Worm (Caenorhabditis elegans) whole organism, late embryonic: Measurements from ENCODE around the gene ddn-1.
A peak's percentile ranks its signal among the peaks of the same experiment; 100 is the strongest.
"Not testable (repeated sequence)": the region's sequence is repeated elsewhere in the genome, so short reads cannot be mapped to it uniquely, and the experiment has no call there.

Source experiments
- C08G9.2 ChIP-seq: sonication (generic microtip); optimal IDR thresholded peaks from 2 replicates; lab custom pipeline; 2016; ENCODE audit warnings: mild to moderate bottlenecking, missing genetic modification characterization, moderate library complexity, missing compliant biosample characterization
- C38D4.7 ChIP-seq: fragments of 200-800 bp; sonication (Bioruptor generic); optimal IDR thresholded peaks from 2 replicates; lab custom pipeline; 2018; ENCODE audit warnings: mild to moderate bottlenecking, missing genetic modification characterization, moderate library complexity, missing compliant biosample characterization
- K02D7.2 ChIP-seq: sonication (generic microtip); optimal IDR thresholded peaks from 2 replicates; lab custom pipeline; 2017; ENCODE audit warnings: mild to moderate bottlenecking, missing genetic modification characterization, missing compliant biosample characterization
- ceh-14 ChIP-seq: sonication (generic microtip); optimal IDR thresholded peaks from 2 replicates; lab custom pipeline; 2016; ENCODE audit warnings: missing genotype, missing genetic modification characterization, missing compliant biosample characterization
- ceh-2 ChIP-seq: sonication (generic microtip); optimal IDR thresholded peaks from 2 replicates; lab custom pipeline; 2016; ENCODE audit warnings: missing genotype, missing genetic modification characterization, missing compliant biosample characterization
- ceh-22 ChIP-seq: sonication (generic microtip); optimal IDR thresholded peaks from 2 replicates; lab custom pipeline; 2017; ENCODE audit warnings: missing biosample characterization, missing genetic modification characterization
- ceh-24 ChIP-seq: sonication (generic microtip); optimal IDR thresholded peaks from 2 replicates; lab custom pipeline; 2016; ENCODE audit warnings: mild to moderate bottlenecking, missing genetic modification characterization, missing compliant biosample characterization
- ceh-6 ChIP-seq: fragments of 200-800 bp; sonication (Bioruptor generic); optimal IDR thresholded peaks from 2 replicates; lab custom pipeline; 2018; ENCODE audit warnings: mild to moderate bottlenecking, missing genetic modification characterization, missing compliant biosample characterization
- ceh-9 ChIP-seq: sonication (generic microtip); optimal IDR thresholded peaks from 2 replicates; lab custom pipeline; 2016; ENCODE audit warnings: mild to moderate bottlenecking, missing genetic modification characterization, inconsistent platforms, missing compliant biosample characterization
- che-1 ChIP-seq: sonication (generic microtip); optimal IDR thresholded peaks from 2 replicates; lab custom pipeline; 2016; ENCODE audit warnings: mild to moderate bottlenecking, missing genetic modification characterization, missing compliant biosample characterization
- dve-1 ChIP-seq: sonication (generic microtip); optimal IDR thresholded peaks from 2 replicates; lab custom pipeline; 2017; ENCODE audit warnings: antibody characterized with exemption, mild to moderate bottlenecking, missing genetic modification characterization, missing compliant biosample characterization
- elt-4 ChIP-seq: sonication (generic microtip); optimal IDR thresholded peaks from 2 replicates; lab custom pipeline; 2016; ENCODE audit warnings: missing genetic modification characterization, missing compliant biosample characterization
- eyg-1 ChIP-seq: sonication (generic microtip); optimal IDR thresholded peaks from 2 replicates; lab custom pipeline; 2016; ENCODE audit warnings: missing genotype, missing genetic modification characterization, missing compliant biosample characterization
- fax-1 ChIP-seq: sonication (generic microtip); optimal IDR thresholded peaks from 2 replicates; lab custom pipeline; 2016; ENCODE audit warnings: missing genotype, missing genetic modification characterization, missing compliant biosample characterization
- fkh-6 ChIP-seq: sonication (generic microtip); optimal IDR thresholded peaks from 2 replicates; lab custom pipeline; 2016; ENCODE audit warnings: missing genetic modification characterization, missing compliant biosample characterization
- gmeb-2 ChIP-seq: sonication (generic microtip); optimal IDR thresholded peaks from 2 replicates; lab custom pipeline; 2016; ENCODE audit warnings: missing genetic modification characterization, inconsistent platforms, missing compliant biosample characterization
- hlh-30 ChIP-seq: sonication (generic microtip); optimal IDR thresholded peaks from 2 replicates; lab custom pipeline; 2017; ENCODE audit warnings: antibody characterized with exemption, missing genetic modification characterization, missing compliant biosample characterization; ENCODE audit not compliant: insufficient read depth
- hlh-6 ChIP-seq: sonication (generic microtip); optimal IDR thresholded peaks from 2 replicates; lab custom pipeline; 2016; ENCODE audit warnings: missing genotype, missing genetic modification characterization, missing compliant biosample characterization
- lim-6 ChIP-seq: sonication (generic microtip); optimal IDR thresholded peaks from 2 replicates; lab custom pipeline; 2016; ENCODE audit warnings: missing genetic modification characterization, missing compliant biosample characterization
- madf-2 ChIP-seq: sonication (generic microtip); optimal IDR thresholded peaks from 2 replicates; lab custom pipeline; 2017; ENCODE audit warnings: missing genetic modification characterization, missing compliant biosample characterization
- mec-3 ChIP-seq: sonication (generic microtip); optimal IDR thresholded peaks from 2 replicates; lab custom pipeline; 2016; ENCODE audit warnings: borderline replicate concordance, missing genetic modification characterization, missing compliant biosample characterization
- nhr-232 ChIP-seq: sonication (generic microtip); optimal IDR thresholded peaks from 2 replicates; lab custom pipeline; 2016; ENCODE audit warnings: missing genetic modification characterization, missing compliant biosample characterization
- npax-4 ChIP-seq: sonication (generic microtip); optimal IDR thresholded peaks from 2 replicates; lab custom pipeline; 2016; ENCODE audit warnings: missing genetic modification characterization, missing compliant biosample characterization
- odd-2 ChIP-seq: sonication (generic microtip); optimal IDR thresholded peaks from 2 replicates; lab custom pipeline; 2017; ENCODE audit warnings: antibody characterized with exemption, mild to moderate bottlenecking, missing genetic modification characterization, missing compliant biosample characterization
- pat-9 ChIP-seq: fragments of 200-800 bp; sonication (Bioruptor generic); optimal IDR thresholded peaks from 2 replicates; lab custom pipeline; 2018; ENCODE audit warnings: mild to moderate bottlenecking, missing genetic modification characterization, moderate library complexity, missing compliant biosample characterization
- pax-1 ChIP-seq: fragments of 150-350 bp; optimal IDR thresholded peaks from 2 replicates; lab custom pipeline; 2014; ENCODE audit warnings: missing biosample characterization, missing genetic modification characterization
- pha-4 ChIP-seq: fragments of 150-350 bp; optimal IDR thresholded peaks from 2 replicates; lab custom pipeline; 2018; ENCODE audit warnings: missing biosample characterization, missing genetic modification reagents, missing genetic modification characterization
- pqm-1 ChIP-seq: sonication (generic microtip); optimal IDR thresholded peaks from 2 replicates; lab custom pipeline; 2016; ENCODE audit warnings: missing genetic modification characterization, missing compliant biosample characterization
- ref-2 ChIP-seq: sonication (generic microtip); optimal IDR thresholded peaks from 2 replicates; lab custom pipeline; 2016; ENCODE audit warnings: missing genetic modification characterization, missing compliant biosample characterization
- sdc-2 ChIP-seq: sonication (generic microtip); optimal IDR thresholded peaks from 2 replicates; lab custom pipeline; 2016; ENCODE audit warnings: missing genotype, missing genetic modification characterization, missing compliant biosample characterization
- syd-9 ChIP-seq: sonication (generic microtip); optimal IDR thresholded peaks from 2 replicates; lab custom pipeline; 2016; ENCODE audit warnings: mild to moderate bottlenecking, missing genetic modification characterization, moderate library complexity, missing compliant biosample characterization
- tbx-7 ChIP-seq: sonication (generic microtip); optimal IDR thresholded peaks from 2 replicates; lab custom pipeline; 2016; ENCODE audit warnings: missing genotype, missing genetic modification characterization, missing compliant biosample characterization
- ttx-3 ChIP-seq: sonication (generic microtip); optimal IDR thresholded peaks from 2 replicates; lab custom pipeline; 2016; ENCODE audit warnings: missing genetic modification reagents, missing genetic modification characterization, missing compliant biosample characterization
- unc-42 ChIP-seq: sonication (generic microtip); optimal IDR thresholded peaks from 2 replicates; lab custom pipeline; 2016; ENCODE audit warnings: missing genotype, missing genetic modification characterization, missing compliant biosample characterization
- unc-86 ChIP-seq: sonication (generic microtip); optimal IDR thresholded peaks from 2 replicates; lab custom pipeline; 2016; ENCODE audit warnings: missing genetic modification characterization, missing compliant biosample characterization
- ztf-16 ChIP-seq: sonication (generic microtip); optimal IDR thresholded peaks from 2 replicates; lab custom pipeline; 2017; ENCODE audit warnings: missing genetic modification characterization, missing compliant biosample characterization

ddn-1 gene

DNA sequence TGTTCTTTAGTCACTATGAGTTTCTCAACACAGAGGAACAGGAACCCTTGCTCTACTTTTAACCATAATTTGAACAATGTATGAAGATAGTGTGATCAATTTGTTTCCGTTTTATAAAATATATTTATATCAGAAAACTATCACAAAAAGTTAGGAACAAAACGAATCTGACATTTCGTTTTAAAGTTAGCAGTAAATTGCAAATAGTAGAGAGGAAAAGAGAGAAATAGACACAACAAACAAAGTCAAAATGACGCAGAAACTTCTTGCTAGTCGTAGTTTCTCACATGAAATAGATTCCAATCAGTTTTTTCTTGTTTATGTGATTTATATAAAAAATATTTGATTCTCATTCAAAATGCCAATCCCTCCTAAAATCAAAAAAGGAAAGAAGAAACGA lies 31.2 kb downstream of the ddn-1 start, which contains the start of gene ZC196.5:
TSS of gene ZC196.5 (plus strand) at position 301 of the 400 bp plus-strand sequence.
- TF ChIP-seq madf-2 (tag; lab: Kevin White, UChicago) (no peak), nhr-232 (tag; lab: Kevin White, UChicago) (no peak), hlh-6 (tag; lab: Kevin White, UChicago) (no peak), tbx-7 (tag; lab: Kevin White, UChicago) (no peak), ttx-3 (tag; lab: Kevin White, UChicago) (no peak), ceh-24 (no peak), pat-9 (tag; lab: Kevin White, UChicago) (no peak), ref-2 (tag; lab: Kevin White, UChicago) (no peak), unc-86 (tag; lab: Kevin White, UChicago) (no peak), ztf-16 (tag; lab: Kevin White, UChicago) (no peak), fax-1 (no peak), eyg-1 (tag; lab: Kevin White, UChicago) (no peak), ceh-6 (GFP tag; lab: Kevin White, UChicago) (no peak), ceh-22 (tag; lab: Kevin White, UChicago) (no peak), mec-3 (tag; lab: Kevin White, UChicago) (no peak)

DNA sequence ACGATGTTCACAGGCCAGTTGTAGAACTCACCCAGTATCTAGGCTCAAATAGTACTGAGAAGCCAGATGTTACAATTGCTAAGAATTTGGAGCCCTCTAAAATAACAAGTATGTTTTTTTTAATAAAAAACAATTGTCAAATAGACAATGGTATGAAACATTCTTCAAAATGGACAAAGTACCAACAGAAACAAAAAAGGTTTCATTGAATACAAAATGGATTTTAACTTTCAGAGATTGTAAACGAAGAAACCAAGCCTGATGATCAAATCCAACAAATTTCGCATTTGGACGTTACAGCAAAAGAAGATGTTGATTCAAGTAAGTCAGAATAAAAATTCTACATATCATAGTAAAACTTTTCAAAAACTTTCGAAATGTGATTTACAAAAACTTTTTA lies 33.2 kb downstream of the ddn-1 start, which contains the start of gene ZC196.9:
TSS of gene ZC196.9 (minus strand) at position 101 of the 400 bp plus-strand sequence.
- TF ChIP-seq dve-1 (tag; lab: Kevin White, UChicago), result no peak
- TF ChIP-seq C38D4.7 (GFP tag; lab: Kevin White, UChicago), result no peak

DNA sequence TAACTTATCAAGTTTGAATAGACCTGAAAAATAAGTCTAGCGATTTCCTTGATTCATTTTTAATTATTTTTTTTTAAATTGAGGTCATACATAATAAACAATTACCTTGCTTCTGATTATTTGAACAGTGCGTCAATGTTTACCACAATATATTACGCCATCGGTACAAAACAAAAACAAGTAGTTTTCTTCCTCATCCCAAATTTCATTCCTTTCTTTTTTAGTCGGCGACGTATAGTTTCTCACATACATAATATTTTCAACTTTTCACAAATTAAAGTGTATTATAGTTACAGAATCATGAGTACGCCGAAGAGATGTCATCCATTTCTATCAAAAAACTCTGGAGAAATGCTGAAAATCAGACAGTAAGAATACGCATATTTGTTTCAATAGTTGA lies 34.1 kb downstream of the ddn-1 start, which contains the start of gene droe-8:
TSS of gene droe-8 (plus strand) at position 301 of the 400 bp plus-strand sequence.
- TF ChIP-seq hlh-30 (tag; lab: Kevin White, UChicago); syd-9; pqm-1 (tag; lab: Kevin White, UChicago): not testable (repeated sequence)

DNA sequence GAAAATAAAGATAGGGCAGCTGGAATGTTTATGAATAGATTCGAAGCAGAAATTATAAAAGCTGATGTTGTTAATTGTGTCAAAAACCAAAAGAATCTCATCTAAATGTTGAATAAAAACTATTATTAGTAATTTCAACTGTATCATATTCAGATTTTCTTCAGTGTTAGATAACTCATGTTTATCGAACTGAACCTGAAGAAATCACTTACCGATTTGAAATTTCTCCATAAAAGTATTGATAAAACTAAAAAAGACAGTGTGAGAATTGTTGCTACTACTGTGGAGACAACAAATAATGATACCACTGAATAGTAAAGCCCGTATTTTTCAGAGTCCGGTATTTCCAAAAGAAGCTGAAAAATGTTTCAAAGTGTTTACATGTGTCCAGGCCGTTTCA lies 38.2 kb downstream of the ddn-1 start, which contains the start of gene ZC196.8:
TSS of gene ZC196.8 (minus strand) at position 101 of the 400 bp plus-strand sequence.
- not testable (repeated sequence) for TF ChIP-seq sdc-2; ceh-6 (GFP tag; lab: Kevin White, UChicago); gmeb-2 (tag; lab: Kevin White, UChicago)

DNA sequence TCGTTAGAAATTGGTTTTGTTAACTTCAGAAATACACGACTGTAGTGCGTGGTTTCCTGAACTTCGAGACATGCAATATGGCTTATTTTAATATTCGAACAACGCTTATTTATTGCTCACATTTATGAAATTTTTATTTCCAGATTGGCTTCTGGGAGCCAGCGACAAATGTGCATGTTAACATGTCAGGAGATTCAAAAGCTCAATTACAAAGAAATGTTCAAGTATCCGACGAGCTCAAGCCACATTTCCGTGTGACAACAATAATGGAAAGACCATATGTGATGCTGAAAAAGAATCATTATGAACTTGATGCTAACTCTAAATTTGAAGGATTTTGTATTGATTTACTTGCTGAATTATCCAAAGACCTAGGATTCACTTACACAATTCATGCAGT lies 41.9 kb downstream of the ddn-1 start:
- no peak for TF ChIP-seq syd-9
- TF ChIP-seq, all 69 proteins: peak for 0

DNA sequence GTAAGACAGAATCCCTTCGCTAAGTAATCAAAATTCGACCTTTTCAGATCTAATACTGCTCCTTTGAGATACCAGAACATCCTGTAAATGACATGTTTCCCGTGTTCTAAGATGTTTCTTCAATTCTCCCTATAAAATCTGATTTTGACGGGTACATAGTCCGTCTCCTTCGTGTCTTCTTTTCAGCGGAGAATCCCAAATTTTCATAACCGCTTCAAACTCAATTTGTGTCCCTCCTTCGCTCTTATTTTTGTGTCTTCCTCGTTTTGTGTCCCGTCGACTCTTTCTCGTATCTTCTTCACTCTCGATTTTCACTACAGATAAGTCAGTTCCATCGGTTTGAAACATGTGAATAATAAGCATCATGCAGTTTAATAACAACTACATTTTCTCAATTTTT lies 44.1 kb downstream of the ddn-1 start, which contains the start of gene glr-5:
TSS of gene glr-5 (plus strand) at position 321 of the 400 bp plus-strand sequence.
- TF ChIP-seq odd-2, result no peak
- no peak for TF ChIP-seq gmeb-2 (tag; lab: Kevin White, UChicago)
- peak; percentile 91 for TF ChIP-seq unc-42
- TF ChIP-seq K02D7.2, result no peak
- TF ChIP-seq C08G9.2 (tag; lab: Kevin White, UChicago), result no peak
- TF ChIP-seq, all 69 proteins: peak for 1

DNA sequence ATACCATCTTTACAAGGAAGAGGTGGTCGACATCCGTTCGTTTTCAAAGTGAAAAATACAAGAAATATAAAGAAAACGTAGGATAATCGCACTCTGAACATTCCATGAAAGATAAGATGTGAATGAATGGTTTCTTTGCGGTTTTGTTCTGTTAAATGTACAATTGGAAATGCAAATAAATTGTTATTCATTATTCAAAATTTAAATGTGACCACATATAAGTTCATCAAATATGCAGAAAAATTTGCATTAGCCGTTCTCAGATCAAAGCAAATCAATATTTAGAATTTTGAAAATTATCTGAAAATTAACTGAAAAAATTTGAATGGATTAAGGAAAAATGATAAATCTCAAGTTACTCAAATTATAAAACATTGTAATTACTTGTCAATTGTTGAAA lies 48.4 kb downstream of the ddn-1 start, which contains the start of gene ZC178.2:
TSS of gene ZC178.2 (minus strand) at position 101 of the 400 bp plus-strand sequence.
- TF ChIP-seq npax-4 (tag; lab: Kevin White, UChicago) (no peak), C38D4.7 (GFP tag; lab: Kevin White, UChicago) (no peak), pha-4 (tag; lab: Kevin White, UChicago) (no peak), dve-1 (tag; lab: Kevin White, UChicago) (no peak), sdc-2 (no peak), elt-4 (no peak), eyg-1 (tag; lab: Kevin White, UChicago) (no peak), nhr-232 (tag; lab: Kevin White, UChicago) (no peak), lim-6 (tag; lab: Kevin White, UChicago) (no peak), ceh-14 (tag; lab: Kevin White, UChicago) (no peak), ceh-9 (tag; lab: Kevin White, UChicago) (no peak), che-1 (no peak), ceh-2 (tag; lab: Kevin White, UChicago) (no peak), fkh-6 (tag; lab: Kevin White, UChicago) (no peak), pax-1 (tag; lab: Kevin White, UChicago) (no peak)
